Fruit fly (Drosophila melanogaster): ENCODE data around the gene Rcd-1.

Rcd-1 gene

DNA sequence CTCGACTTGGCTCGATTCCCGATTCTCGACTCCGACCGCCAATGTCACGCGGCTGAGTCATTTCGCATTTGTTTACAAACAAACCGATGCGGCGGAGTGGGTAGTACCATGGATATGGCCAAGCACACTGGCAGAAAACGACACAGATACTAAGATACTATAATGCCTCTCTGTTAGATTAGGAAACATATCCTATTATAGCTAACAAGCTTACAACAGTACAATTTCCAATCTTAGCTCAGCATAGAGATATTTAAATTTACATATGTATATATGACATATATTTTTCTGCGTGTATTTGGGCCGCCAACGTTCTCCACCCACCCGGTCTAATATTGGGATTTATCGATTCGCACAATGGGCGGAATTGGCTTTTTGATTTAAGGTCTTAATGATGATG is 34.6 kb upstream of the Rcd-1 start (continued):
- TF ChIP-seq CG3163 (GFP tag; optimal IDR thresholded peaks at IDR 0.05) (no peak), prd (optimal IDR thresholded peaks at IDR 0.05) (no peak), prd (GFP tag; IDR thresholded peaks at IDR 0.05) (peak; percentile 87), CG11696 (GFP tag; IDR thresholded peaks at IDR 0.05) (0 out of 2 replicates have a peak, but pooled peaks have one; percentile 52), CG3847 (GFP tag; IDR thresholded peaks at IDR 0.05) (peak; percentile 74), schlank (tag; optimal IDR thresholded peaks at IDR 0.05) (peak; percentile 77), CG4617 (GFP tag; optimal IDR thresholded peaks at IDR 0.05; ENCODE audit: borderline replicate concordance) (peak; percentile 14), Nf-YA (GFP tag; IDR thresholded peaks at IDR 0.05) (peak; percentile 61; the same call in 1 of the 2 replicates), CG4282 (GFP tag; optimal IDR thresholded peaks at IDR 0.05) (no peak), otp (GFP tag; IDR thresholded peaks at IDR 0.05) (peak; percentile 76; the same call in 2 of the 3 replicates), CG2875 (GFP tag; optimal IDR thresholded peaks at IDR 0.05) (peak; percentile 13), CG17829 (tag; optimal IDR thresholded peaks at IDR 0.05) (peak; percentile 62), CG10431 (GFP tag; optimal IDR thresholded peaks at IDR 0.05) (no peak), wdn (GFP tag; IDR thresholded peaks at IDR 0.05) (peak; percentile 67), Optix (GFP tag; IDR thresholded peaks at IDR 0.05) (0 out of 3 replicates have a peak, but pooled peaks have one; percentile 27), CG10654 (GFP tag; optimal IDR thresholded peaks at IDR 0.05) (peak; percentile 60), gem (tag; optimal IDR thresholded peaks at IDR 0.05) (peak; percentile 80), Hr78 (GFP tag; optimal IDR thresholded peaks at IDR 0.05) (no peak), CG13894 (tag; optimal IDR thresholded peaks at IDR 0.05) (peak; percentile 59), zf30C (GFP tag; optimal IDR thresholded peaks at IDR 0.05) (peak; percentile 27), ken (GFP tag; IDR thresholded peaks at IDR 0.05) (peak; percentile 71), run (tag; optimal IDR thresholded peaks at IDR 0.05) (peak; percentile 34), CG1647 (GFP tag; optimal IDR thresholded peaks at IDR 0.05) (peak; percentile 47), CG11504 (tag; optimal IDR thresholded peaks at IDR 0.05) (peak; percentile 87), Dll (GFP tag; IDR thresholded peaks at IDR 0.05; ENCODE audit: partially characterized antibody) (no peak), dan (GFP tag; IDR thresholded peaks at IDR 0.05) (0 out of 2 replicates have a peak, but pooled peaks have one; percentile 23), NK7.1 (GFP tag; optimal IDR thresholded peaks at IDR 0.05) (no peak), Atf6 (GFP tag; IDR thresholded peaks at IDR 0.05) (peak; percentile 89), Doc2 (GFP tag; IDR thresholded peaks at IDR 0.05) (no peak), Tbp (GFP tag; optimal IDR thresholded peaks at IDR 0.05) (no peak), tup (GFP tag; optimal IDR thresholded peaks at IDR 0.05) (no peak), CG8924 (tag; optimal IDR thresholded peaks at IDR 0.05) (peak; percentile 72), bab2 (GFP tag; optimal IDR thresholded peaks at IDR 0.05) (peak; percentile 43), Mes4 (GFP tag; optimal IDR thresholded peaks at IDR 0.05) (no peak), CG13424 (tag; optimal IDR thresholded peaks at IDR 0.05) (peak; percentile 75), H15 (GFP tag; IDR thresholded peaks at IDR 0.05) (peak; percentile 69; the same call in 2 of the 3 replicates), CkIIα-i1 (GFP tag; IDR thresholded peaks at IDR 0.05) (0 out of 2 replicates have a peak, but pooled peaks have one; percentile 16), Oaz (GFP tag; IDR thresholded peaks at IDR 0.05) (peak; percentile 76), CG7372 (GFP tag; IDR thresholded peaks at IDR 0.05) (peak; percentile 59), ttk (GFP tag; IDR thresholded peaks at IDR 0.05) (0 out of 2 replicates have a peak, but pooled peaks have one; percentile 56), Antp (GFP tag; optimal IDR thresholded peaks at IDR 0.05) (peak; percentile 32), Ets97D (GFP tag; optimal IDR thresholded peaks at IDR 0.05) (peak; percentile 20), sens (GFP tag) (peak; percentile 92), sc (optimal IDR thresholded peaks at IDR 0.05) (no peak), sc (GFP tag; optimal IDR thresholded peaks at IDR 0.05) (peak; percentile 27), Dbx (GFP tag; IDR thresholded peaks at IDR 0.05) (peak; percentile 82), CG7357 (GFP tag; IDR thresholded peaks at IDR 0.05) (peak; percentile 56; the same call in 1 of the 3 replicates), dati (GFP tag; IDR thresholded peaks at IDR 0.05) (0 out of 2 replicates have a peak, but pooled peaks have one; percentile 21), sd (tag; optimal IDR thresholded peaks at IDR 0.05) (peak; percentile 25), Aef1 (GFP tag; IDR thresholded peaks at IDR 0.05) (peak; percentile 77), grau (tag; optimal IDR thresholded peaks at IDR 0.05) (peak; percentile 78), Bgb (GFP tag; IDR thresholded peaks at IDR 0.05; ENCODE audit: partially characterized antibody) (no peak)

All from whole organism, embryonic.